Fruit fly (Drosophila melanogaster): ENCODE results near the gene wek.

dm6 chr2L:15742976-15743375 lies 25.2 kb downstream of the wek start:
- TF ChIP-seq CTCF (optimal IDR thresholded peaks at IDR 0.05) (no peak), CG8478 (optimal IDR thresholded peaks at IDR 0.05) (no peak)
